Worm (Caenorhabditis elegans) whole organism, L4 larva: Measurements from ENCODE around the gene cisd-3.1.

Experiments
- F26F4.8 ChIP-seq: fragments of 200-800 bp; sonication (Bioruptor generic); conservative IDR thresholded peaks from 2 replicates; pipeline ENCODE4 v1.3.6; 2022; ENCODE audit warnings: missing genetic modification characterization, missing compliant biosample characterization
- R02D3.7 ChIP-seq: fragments of 150-350 bp; sonication (generic microtip); optimal IDR thresholded peaks from 3 replicates; lab custom pipeline; 2014; ENCODE audit warnings: missing biosample characterization, missing genetic modification characterization
- T20F7.1 ChIP-seq: fragments of 200-800 bp; sonication (Bioruptor generic); optimal IDR thresholded peaks from 2 replicates; lab custom pipeline; 2018; ENCODE audit warnings: mild to moderate bottlenecking, missing genetic modification characterization, missing compliant biosample characterization
- Y105C5A.15 ChIP-seq: fragments of 200-800 bp; sonication (Bioruptor generic); IDR thresholded peaks from 2 replicates; pipeline ENCODE4 v1.3.6; 2022; ENCODE audit warnings: missing genetic modification characterization, missing compliant biosample characterization
- Y48G9A.11 ChIP-seq: fragments of 200-800 bp; sonication (Bioruptor generic); IDR thresholded peaks from 2 replicates; pipeline ENCODE4 v1.3.6; 2022; ENCODE audit warnings: missing genetic modification reagents, missing genetic modification characterization, missing compliant biosample characterization
- Y5F2A.4 ChIP-seq: fragments of 200-800 bp; sonication (Bioruptor generic); optimal IDR thresholded peaks from 2 replicates; lab custom pipeline; 2018; ENCODE audit warnings: mild to moderate bottlenecking, missing genetic modification characterization, missing compliant biosample characterization
- ZK337.2 ChIP-seq: fragments of 200-800 bp; sonication (Bioruptor generic); IDR thresholded peaks from 2 replicates; pipeline ENCODE4 v1.3.6; 2022; ENCODE audit warnings: missing genetic modification reagents, missing genetic modification characterization, missing compliant biosample characterization
- ZK546.5 ChIP-seq, 2 experiments: sonication (generic microtip); optimal IDR thresholded peaks; 2 replicates each; lab custom pipeline; 2017; ENCODE audit warnings: missing biosample characterization in 2 of 2, missing genetic modification characterization in 2 of 2
- aha-1 ChIP-seq: fragments of 150-350 bp; peaks from one replicate; lab custom pipeline; 2014; ENCODE audit warnings: missing biosample characterization, missing genetic modification characterization
- aly-2 ChIP-seq: sonication (generic microtip); optimal IDR thresholded peaks from 2 replicates; lab custom pipeline; 2018; ENCODE audit warnings: missing biosample characterization, missing genetic modification characterization
- ama-1 ChIP-seq: fragments of 150-350 bp; optimal IDR thresholded peaks from 2 replicates; lab custom pipeline; 2014; ENCODE audit warnings: inconsistent platforms, mixed read lengths
- attf-4 ChIP-seq: sonication (generic microtip); optimal IDR thresholded peaks from 3 replicates; lab custom pipeline; 2017; ENCODE audit warnings: missing biosample characterization, missing genetic modification characterization
- ceh-20 ChIP-seq: fragments of 200-800 bp; sonication (Bioruptor generic); IDR thresholded peaks from 2 replicates; pipeline ENCODE4 v1.3.6; 2022; ENCODE audit warnings: missing genetic modification reagents, missing genetic modification characterization, missing compliant biosample characterization
- cey-2 ChIP-seq: sonication (generic microtip); optimal IDR thresholded peaks from 3 replicates; lab custom pipeline; 2017; ENCODE audit warnings: missing genetic modification characterization, mild to moderate bottlenecking, missing compliant biosample characterization, antibody characterized with exemption, borderline replicate concordance; ENCODE audit not compliant: insufficient read depth
- ctbp-1 ChIP-seq: fragments of 200-800 bp; sonication (Bioruptor generic); IDR thresholded peaks from 2 replicates; pipeline ENCODE4 v1.3.6; 2022; ENCODE audit warnings: missing genetic modification reagents, missing genetic modification characterization, missing compliant biosample characterization
- daf-16 ChIP-seq, 3 experiments: sonication (generic microtip); optimal IDR thresholded peaks; 2 replicates each; lab custom pipeline; 2016 to 2017; ENCODE audit warnings: missing genetic modification characterization in 3 of 3, missing genetic modification reagents in 3 of 3, mild to moderate bottlenecking in 2 of 3, missing compliant biosample characterization in 2 of 3, missing biosample characterization in 1 of 3, moderate library complexity in 1 of 3
- dmd-6 ChIP-seq: fragments of 200-800 bp; sonication (Bioruptor generic); IDR thresholded peaks from 2 replicates; pipeline ENCODE4 v1.3.6; 2022; ENCODE audit warnings: missing genetic modification reagents, missing genetic modification characterization, missing compliant biosample characterization
- dmd-9 ChIP-seq: fragments of 200-800 bp; sonication (Bioruptor generic); IDR thresholded peaks from 2 replicates; pipeline ENCODE4 v1.3.6; 2022; ENCODE audit warnings: missing genetic modification reagents, missing genetic modification characterization, missing compliant biosample characterization
- dpl-1 ChIP-seq: fragments of 150-350 bp; optimal IDR thresholded peaks from 2 replicates; lab custom pipeline; 2014; ENCODE audit warnings: missing biosample characterization, missing genetic modification reagents, missing genetic modification characterization
- duxl-1 ChIP-seq: sonication (generic microtip); optimal IDR thresholded peaks from 2 replicates; lab custom pipeline; 2016; ENCODE audit warnings: mild to moderate bottlenecking, missing genetic modification characterization, moderate library complexity, missing compliant biosample characterization; ENCODE audit not compliant: poor library complexity
- dve-1 ChIP-seq: sonication (generic microtip); optimal IDR thresholded peaks from 2 replicates; lab custom pipeline; 2017; ENCODE audit warnings: antibody characterized with exemption, mild to moderate bottlenecking, missing genetic modification characterization, missing compliant biosample characterization; ENCODE audit not compliant: insufficient read depth
- gei-8 ChIP-seq: fragments of 200-800 bp; sonication (Bioruptor generic); optimal IDR thresholded peaks from 2 replicates; lab custom pipeline; 2018; ENCODE audit warnings: mild to moderate bottlenecking, missing genetic modification characterization, missing compliant biosample characterization
- hlh-11 ChIP-seq: fragments of 200-800 bp; sonication (Bioruptor generic); optimal IDR thresholded peaks from 2 replicates; lab custom pipeline; 2018; ENCODE audit warnings: mild to moderate bottlenecking, missing genetic modification characterization, missing compliant biosample characterization
- hlh-30 ChIP-seq: sonication (generic microtip); optimal IDR thresholded peaks from 2 replicates; lab custom pipeline; 2017; ENCODE audit warnings: antibody characterized with exemption, mild to moderate bottlenecking, missing genetic modification characterization, missing compliant biosample characterization; ENCODE audit not compliant: insufficient read depth
- lin-1 ChIP-seq: fragments of 200-800 bp; sonication (Bioruptor generic); IDR thresholded peaks from 2 replicates; pipeline ENCODE4 v1.3.6; 2022; ENCODE audit warnings: missing genetic modification reagents, missing genetic modification characterization, missing compliant biosample characterization
- lir-3 ChIP-seq: sonication (generic microtip); optimal IDR thresholded peaks from 2 replicates; lab custom pipeline; 2016; ENCODE audit warnings: mild to moderate bottlenecking, missing genetic modification characterization, missing compliant biosample characterization
- lsy-2 ChIP-seq, 2 experiments: fragments of 150-350 bp in 1 of 2; sonication (generic microtip) in 1 of 2; optimal IDR thresholded peaks; 2 replicates each; lab custom pipeline; 2014 to 2017; ENCODE audit warnings: missing biosample characterization in 2 of 2, missing genetic modification characterization in 2 of 2
- madf-5 ChIP-seq, 2 experiments: fragments of 200-800 bp; sonication (Bioruptor generic); IDR thresholded peaks; 2 replicates each; pipeline ENCODE4 v1.3.6; 2022; ENCODE audit warnings: missing compliant biosample characterization in 2 of 2, missing genetic modification characterization in 2 of 2
- mdl-1 ChIP-seq, 2 experiments: fragments of 150-350 bp in 1 of 2; sonication (generic microtip) in 1 of 2; optimal IDR thresholded peaks; 2 replicates each; lab custom pipeline; 2014 to 2017; ENCODE audit warnings: missing biosample characterization in 2 of 2, missing genetic modification characterization in 2 of 2
- mep-1 ChIP-seq: fragments of 150-350 bp; sonication (generic microtip); optimal IDR thresholded peaks from 3 replicates; lab custom pipeline; 2014; ENCODE audit warnings: missing biosample characterization, missing genetic modification characterization
- mxl-2 ChIP-seq: fragments of 200-800 bp; sonication (Bioruptor generic); conservative IDR thresholded peaks from 2 replicates; pipeline ENCODE4 v1.3.6; 2022; ENCODE audit warnings: missing genetic modification reagents, missing genetic modification characterization, missing compliant biosample characterization
- mxl-3 ChIP-seq: fragments of 200-800 bp; sonication (Bioruptor generic); optimal IDR thresholded peaks from 2 replicates; lab custom pipeline; 2018; ENCODE audit warnings: mild to moderate bottlenecking, missing genetic modification characterization, missing compliant biosample characterization
- nhr-10 ChIP-seq: fragments of 150-350 bp; optimal IDR thresholded peaks from 2 replicates; lab custom pipeline; 2014; ENCODE audit warnings: missing biosample characterization, missing genetic modification characterization
- nhr-102 ChIP-seq: sonication (generic microtip); optimal IDR thresholded peaks from 2 replicates; lab custom pipeline; 2016; ENCODE audit warnings: mild to moderate bottlenecking, missing genetic modification characterization, moderate library complexity, missing compliant biosample characterization
- nhr-237 ChIP-seq: sonication (generic microtip); optimal IDR thresholded peaks from 2 replicates; lab custom pipeline; 2017; ENCODE audit warnings: missing biosample characterization, missing genetic modification characterization
- nhr-25 ChIP-seq: sonication (generic microtip); optimal IDR thresholded peaks from 2 replicates; lab custom pipeline; 2017; ENCODE audit warnings: missing genetic modification characterization, mild to moderate bottlenecking, missing compliant biosample characterization, antibody characterized with exemption, moderate library complexity, borderline replicate concordance; ENCODE audit not compliant: insufficient read depth
- nhr-28 ChIP-seq: fragments of 150-350 bp; optimal IDR thresholded peaks from 2 replicates; lab custom pipeline; 2014; ENCODE audit warnings: missing biosample characterization, missing genetic modification characterization
- nhr-48 ChIP-seq: sonication (generic microtip); optimal IDR thresholded peaks from 2 replicates; lab custom pipeline; 2016; ENCODE audit warnings: mild to moderate bottlenecking, missing genetic modification characterization, missing compliant biosample characterization
- nhr-6 ChIP-seq: fragments of 150-350 bp; optimal IDR thresholded peaks from 2 replicates; lab custom pipeline; 2014; ENCODE audit warnings: missing biosample characterization, missing genetic modification characterization
- nhr-77 ChIP-seq: fragments of 150-350 bp; optimal IDR thresholded peaks from 2 replicates; lab custom pipeline; 2014; ENCODE audit warnings: missing biosample characterization, missing genetic modification characterization
- pqm-1 ChIP-seq: sonication (generic microtip); optimal IDR thresholded peaks from 2 replicates; lab custom pipeline; 2017; ENCODE audit warnings: missing biosample characterization, missing genetic modification characterization
- rbr-2 ChIP-seq: sonication (generic microtip); optimal IDR thresholded peaks from 2 replicates; lab custom pipeline; 2016; ENCODE audit warnings: missing genotype, missing genetic modification characterization, missing compliant biosample characterization
- snpc-1.2 ChIP-seq: fragments of 200-800 bp; sonication (Bioruptor generic); IDR thresholded peaks from 2 replicates; pipeline ENCODE4 v1.3.6; 2022; ENCODE audit warnings: missing genetic modification reagents, missing genetic modification characterization, missing compliant biosample characterization
- spr-1 ChIP-seq: sonication (generic microtip); optimal IDR thresholded peaks from 2 replicates; lab custom pipeline; 2016; ENCODE audit warnings: mild to moderate bottlenecking, missing genetic modification characterization, missing compliant biosample characterization
- tag-97 ChIP-seq: fragments of 200-800 bp; sonication (Bioruptor generic); IDR thresholded peaks from 2 replicates; pipeline ENCODE4 v1.3.6; 2022; ENCODE audit warnings: missing genetic modification characterization, missing compliant biosample characterization
- tra-1 ChIP-seq: fragments of 200-800 bp; sonication (Bioruptor generic); IDR thresholded peaks from 2 replicates; pipeline ENCODE4 v1.3.6; 2022; ENCODE audit warnings: missing genetic modification reagents, missing genetic modification characterization, missing compliant biosample characterization
- zfp-3 ChIP-seq: fragments of 200-800 bp; sonication (Bioruptor generic); conservative IDR thresholded peaks from 2 replicates; pipeline ENCODE4 v1.3.6; 2022; ENCODE audit warnings: missing genetic modification reagents, missing genetic modification characterization, missing compliant biosample characterization
- zip-2 ChIP-seq: fragments of 150-350 bp; optimal IDR thresholded peaks from 2 replicates; lab custom pipeline; 2014; ENCODE audit warnings: missing biosample characterization, missing genetic modification characterization

The cisd-3.1 gene

DNA sequence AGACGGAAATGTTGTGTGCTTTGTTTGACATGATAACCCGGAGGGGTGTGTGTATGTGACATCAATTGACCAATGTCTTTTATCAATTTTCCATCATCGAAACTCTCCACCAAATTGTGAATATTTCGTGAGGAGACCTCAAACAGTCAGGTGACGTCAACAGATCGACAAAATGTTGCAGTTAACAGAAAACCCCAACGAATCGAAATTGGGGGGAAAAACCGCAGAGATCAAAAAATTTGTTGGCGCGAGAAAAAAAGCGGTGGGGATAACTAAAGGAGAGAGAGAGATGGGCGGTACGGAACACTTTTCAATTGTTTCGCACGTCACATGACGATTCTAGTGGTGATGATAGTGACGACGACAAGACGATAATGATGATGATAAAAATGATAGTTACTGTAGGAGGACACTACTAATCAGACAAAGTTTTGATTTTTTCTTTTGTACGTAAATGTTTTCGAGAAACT lies 48.1 kb upstream of the cisd-3.1 start:
- TF ChIP-seq attf-4 (tag; lab: Kevin White, UChicago) (no peak), cey-2 (peak; percentile 78), R02D3.7 (tag; lab: Kevin White, UChicago) (no peak), pqm-1 (tag; lab: Kevin White, UChicago) (peak; percentile 58), aha-1 (tag; lab: Kevin White, UChicago) (peak; percentile 92), ctbp-1 (no peak), lir-3 (no peak), dve-1 (tag; lab: Kevin White, UChicago) (peak; percentile 88), zip-2 (tag; lab: Kevin White, UChicago) (peak; percentile 22), nhr-28 (tag; lab: Kevin White, UChicago) (peak; percentile 79), nhr-102 (tag; lab: Kevin White, UChicago) (peak; percentile 37), zfp-3 (GFP tag; lab: Robert Waterston, UW) (no peak), daf-16 (GFP tag; optimal IDR thresholded peaks at IDR 0.05; lab: Kevin White, UChicago) (no peak), daf-16 (tag; optimal IDR thresholded peaks at IDR 0.05; lab: Kevin White, UChicago) (peak; percentile 67), hlh-11 (tag; lab: Kevin White, UChicago) (peak; percentile 90), nhr-77 (peak; percentile 59), T20F7.1 (GFP tag; lab: Kevin White, UChicago) (peak; percentile 1), rbr-2 (peak; percentile 16), ceh-20 (GFP tag; lab: Robert Waterston, UW) (no peak), dmd-6 (peak; percentile 82), gei-8 (GFP tag; lab: Kevin White, UChicago) (no peak), nhr-48 (tag; lab: Kevin White, UChicago) (peak; percentile 77), dpl-1 (GFP tag; lab: Kevin White, UChicago) (peak; percentile 37), Y48G9A.11 (GFP tag; lab: Robert Waterston, UW) (no peak), Y105C5A.15 (GFP tag; lab: Robert Waterston, UW) (0 out of 2 replicates have a peak, but pooled peaks have one; percentile 39), mxl-3 (GFP tag; lab: Kevin White, UChicago) (peak; percentile 77), hlh-30 (peak; percentile 87), mep-1 (peak; percentile 67), Y5F2A.4 (GFP tag; lab: Kevin White, UChicago) (no peak), aly-2 (tag; lab: Kevin White, UChicago) (no peak), tra-1 (peak; percentile 47; the same call in 1 of the 2 replicates), nhr-237 (tag; lab: Kevin White, UChicago) (no peak), mdl-1 (tag; optimal IDR thresholded peaks at IDR 0.05; lab: Kevin White, UChicago) (peak; percentile 3 to 78), lsy-2 (tag; optimal IDR thresholded peaks at IDR 0.05; lab: Kevin White, UChicago) (peak in 1 of 2 experiments; percentile 73), snpc-1.2 (GFP tag; lab: Robert Waterston, UW) (no peak)

DNA sequence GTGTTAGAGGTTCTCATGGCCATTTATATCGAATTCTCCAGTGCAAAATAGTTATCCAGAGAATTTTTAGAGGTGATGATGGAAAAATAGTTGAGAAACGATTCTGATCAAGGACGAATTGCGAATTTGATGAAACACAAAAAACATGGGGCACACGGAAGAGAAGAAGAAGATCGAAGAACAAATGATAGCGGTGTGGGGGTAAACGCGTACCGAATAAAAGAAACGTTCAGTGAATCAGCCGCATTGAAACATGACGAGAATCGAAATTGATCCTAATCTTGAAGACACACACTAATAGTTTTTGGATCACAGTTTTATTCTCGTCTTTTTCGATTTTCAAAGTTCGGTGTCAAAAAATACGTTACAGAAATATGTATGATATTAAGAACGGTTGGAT lies 47.4 kb upstream of the cisd-3.1 start:
- TF ChIP-seq ama-1 (lab: Kevin White, UChicago), result no peak
- TF ChIP-seq spr-1 (tag; lab: Kevin White, UChicago), result no peak
- TF ChIP-seq nhr-6 (tag; lab: Kevin White, UChicago), result no peak
- no peak for TF ChIP-seq F26F4.8 (GFP tag; lab: Robert Waterston, UW)
- no peak for TF ChIP-seq nhr-48 (tag; lab: Kevin White, UChicago)
- no peak for TF ChIP-seq nhr-10 (tag; lab: Kevin White, UChicago)
- TF ChIP-seq nhr-102 (tag; lab: Kevin White, UChicago), result no peak
- TF ChIP-seq lin-1 (GFP tag; lab: Robert Waterston, UW), result no peak
- no peak for TF ChIP-seq tag-97 (GFP tag; lab: Robert Waterston, UW)
- no peak for TF ChIP-seq mxl-2 (GFP tag; lab: Robert Waterston, UW)
- TF ChIP-seq nhr-28 (tag; lab: Kevin White, UChicago), result no peak
- no peak for TF ChIP-seq daf-16 (GFP tag; optimal IDR thresholded peaks at IDR 0.05; lab: Kevin White, UChicago)
- no peak for TF ChIP-seq daf-16 (tag; optimal IDR thresholded peaks at IDR 0.05; lab: Kevin White, UChicago)
- TF ChIP-seq dmd-9 (GFP tag; lab: Robert Waterston, UW), result no peak
- TF ChIP-seq madf-5 (GFP tag; IDR thresholded peaks at IDR 0.05; lab: Robert Waterston, UW), result no peak
- no peak for TF ChIP-seq duxl-1 (tag; lab: Kevin White, UChicago)
- TF ChIP-seq nhr-25 (tag; lab: Kevin White, UChicago), result no peak
- no peak for TF ChIP-seq ZK546.5 (tag; optimal IDR thresholded peaks at IDR 0.05; lab: Kevin White, UChicago)
- TF ChIP-seq ZK337.2, result no peak
- TF ChIP-seq dmd-6, result no peak
